Worm (Caenorhabditis elegans) whole organism, late embryonic: Measurements from ENCODE around the gene Y39G8B.13.

Source experiments
- ceh-45 ChIP-seq: fragments of 200-800 bp; sonication (Bioruptor generic); IDR thresholded peaks from 2 replicates; pipeline ENCODE4 v1.3.6; 2022; ENCODE audit warnings: missing genetic modification reagents, missing genetic modification characterization, missing compliant biosample characterization
- dve-1 ChIP-seq: sonication (generic microtip); optimal IDR thresholded peaks from 2 replicates; lab custom pipeline; 2017; ENCODE audit warnings: antibody characterized with exemption, mild to moderate bottlenecking, missing genetic modification characterization, missing compliant biosample characterization
- elt-4 ChIP-seq: sonication (generic microtip); optimal IDR thresholded peaks from 2 replicates; lab custom pipeline; 2016; ENCODE audit warnings: missing genetic modification characterization, missing compliant biosample characterization

ce11 chrII:13961567-13961966 is 21.3 kb downstream of the Y39G8B.13 start:
- no peak for TF ChIP-seq ceh-45 (GFP tag; lab: Robert Waterston, UW)
- no peak for TF ChIP-seq dve-1 (tag; lab: Kevin White, UChicago)
- no peak for TF ChIP-seq elt-4 (tag; lab: Kevin White, UChicago)
